Worm (Caenorhabditis elegans): Measurements from ENCODE around the gene irld-67.

DNA sequence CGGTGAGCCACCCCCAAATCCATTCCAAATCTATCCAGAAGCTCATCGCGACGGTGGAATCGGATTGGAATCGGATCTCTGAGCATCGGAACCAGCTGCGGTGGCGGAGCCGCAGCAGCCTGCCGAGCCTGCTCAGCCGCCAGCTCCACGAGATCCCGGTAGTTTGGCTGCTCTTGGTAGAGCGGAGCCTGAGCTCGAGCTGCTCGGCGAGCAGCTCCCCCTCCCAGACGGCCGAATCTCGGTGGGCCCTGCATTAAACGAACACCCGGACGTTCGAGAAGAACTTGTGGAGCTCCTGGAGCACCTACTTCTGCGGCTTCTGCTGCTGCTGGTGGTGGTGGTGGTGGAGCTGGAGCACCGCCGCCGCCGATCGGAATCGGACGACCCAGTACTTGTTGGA, 30.5 kb downstream of the irld-67 start:
- TF ChIP-seq aptf-3 (GFP tag; IDR thresholded peaks at IDR 0.05) = no peak
- no peak for TF ChIP-seq ama-1 (optimal IDR thresholded peaks at IDR 0.05)
- TF ChIP-seq ama-1 (GFP tag; optimal IDR thresholded peaks at IDR 0.05) = no peak
- TF ChIP-seq ceh-58 (GFP tag; IDR thresholded peaks at IDR 0.05) = no peak
- TF ChIP-seq nhr-120 (GFP tag; IDR thresholded peaks at IDR 0.05) = no peak
- TF ChIP-seq madf-8 (GFP tag; conservative IDR thresholded peaks at IDR 0.05) = no peak
- no peak for TF ChIP-seq egl-44 (GFP tag; IDR thresholded peaks at IDR 0.05)
- TF ChIP-seq efl-1 (GFP tag; optimal IDR thresholded peaks at IDR 0.05) = no peak
- TF ChIP-seq nhr-80 (tag; optimal IDR thresholded peaks at IDR 0.05) = no peak
- no peak for TF ChIP-seq ztf-18 (tag; optimal IDR thresholded peaks at IDR 0.05)

Data from whole organism, young adult.